Fruit fly (Drosophila melanogaster) whole organism, embryonic: ENCODE measurements around the gene CG33203.
A peak's percentile ranks its signal among the peaks of the same experiment; 100 is the strongest.

Experiments
- Antp ChIP-seq: fragments of 200-800 bp; sonication (Bioruptor generic); optimal IDR thresholded peaks from 3 replicates; lab custom pipeline; 2016; ENCODE audit warnings: missing biosample characterization, missing genetic modification characterization
- Atf3 ChIP-seq: fragments of 200-800 bp; sonication (Bioruptor generic); optimal IDR thresholded peaks from 3 replicates; lab custom pipeline; 2016; ENCODE audit warnings: missing biosample characterization, missing genetic modification characterization
- Atf6 ChIP-seq: fragments of 200-800 bp; sonication (Bioruptor generic); IDR thresholded peaks from 2 replicates; pipeline ENCODE4 v1.3.6; 2022; ENCODE audit warnings: missing biosample characterization, missing genetic modification characterization
- CG12744 ChIP-seq: fragments of 200-800 bp; sonication (Bioruptor generic); optimal IDR thresholded peaks from 2 replicates; lab custom pipeline; 2016; ENCODE audit warnings: missing biosample characterization, missing genetic modification characterization
- CG12769 ChIP-seq: fragments of 200-800 bp; sonication (Bioruptor generic); optimal IDR thresholded peaks from 2 replicates; lab custom pipeline; 2019; ENCODE audit warnings: missing biosample characterization, mild to moderate bottlenecking, missing genetic modification characterization, moderate library complexity
- CG13296 ChIP-seq: fragments of 200-800 bp; sonication (Bioruptor generic); optimal IDR thresholded peaks from 3 replicates; lab custom pipeline; 2018; ENCODE audit warnings: missing biosample characterization, mild to moderate bottlenecking, missing genetic modification characterization
- CG15601 ChIP-seq: fragments of 200-800 bp; sonication (Bioruptor generic); optimal IDR thresholded peaks from 3 replicates; lab custom pipeline; 2019; ENCODE audit warnings: missing biosample characterization, mild to moderate bottlenecking, missing genetic modification characterization, moderate library complexity
- CG1647 ChIP-seq: fragments of 200-800 bp; sonication (Bioruptor generic); optimal IDR thresholded peaks from 3 replicates; lab custom pipeline; 2016; ENCODE audit warnings: missing biosample characterization, missing genetic modification characterization
- CG2116 ChIP-seq: fragments of 200-800 bp; sonication (Bioruptor generic); optimal IDR thresholded peaks from 3 replicates; lab custom pipeline; 2018; ENCODE audit warnings: missing biosample characterization, mild to moderate bottlenecking, missing genetic modification characterization
- CG30020 ChIP-seq: fragments of 200-800 bp; optimal IDR thresholded peaks from 2 replicates; lab custom pipeline; 2019; ENCODE audit warnings: missing biosample characterization, mild to moderate bottlenecking, missing genetic modification characterization, moderate library complexity
- CG3163 ChIP-seq: fragments of 200-800 bp; sonication (Bioruptor generic); optimal IDR thresholded peaks from 3 replicates; lab custom pipeline; 2016; ENCODE audit warnings: missing biosample characterization, missing genetic modification characterization
- CG34224 ChIP-seq: fragments of 200-800 bp; sonication (Bioruptor generic); IDR thresholded peaks from 3 replicates; pipeline ENCODE4 v1.3.6; 2022; ENCODE audit warnings: missing biosample characterization, missing genetic modification characterization; ENCODE audit not compliant: partially characterized antibody
- CG4404 ChIP-seq: fragments of 200-800 bp; sonication (Bioruptor generic); IDR thresholded peaks from 2 replicates; pipeline ENCODE4 v1.3.6; 2022; ENCODE audit warnings: missing biosample characterization, missing genetic modification characterization
- CG7372 ChIP-seq: fragments of 200-800 bp; sonication (Bioruptor generic); IDR thresholded peaks from 2 replicates; pipeline ENCODE4 v1.3.6; 2022; ENCODE audit warnings: missing biosample characterization, missing genetic modification characterization
- CG8388 ChIP-seq: fragments of 200-800 bp; sonication (Bioruptor generic); optimal IDR thresholded peaks from 2 replicates; lab custom pipeline; 2019; ENCODE audit warnings: missing biosample characterization, mild to moderate bottlenecking, missing genetic modification characterization, moderate library complexity
- CG9215 ChIP-seq: fragments of 200-800 bp; sonication (Bioruptor generic); IDR thresholded peaks from 2 replicates; pipeline ENCODE4 v1.3.6; 2022; ENCODE audit warnings: missing biosample characterization, missing genetic modification characterization
- CG9609 ChIP-seq: fragments of 200-800 bp; sonication (Bioruptor generic); optimal IDR thresholded peaks from 3 replicates; lab custom pipeline; 2016; ENCODE audit warnings: missing biosample characterization, missing genetic modification characterization
- Chrac-16 ChIP-seq: fragments of 200-800 bp; sonication (Bioruptor generic); optimal IDR thresholded peaks from 3 replicates; lab custom pipeline; 2016; ENCODE audit warnings: missing biosample characterization, missing genetic modification characterization
- CkIIα-i1 ChIP-seq: fragments of 200-800 bp; sonication (Bioruptor generic); IDR thresholded peaks from 2 replicates; pipeline ENCODE4 v1.3.6; 2022; ENCODE audit warnings: missing biosample characterization, missing genetic modification characterization
- Dp ChIP-seq: fragments of 200-800 bp; sonication (Bioruptor generic); optimal IDR thresholded peaks from 2 replicates; lab custom pipeline; 2018; ENCODE audit warnings: missing biosample characterization, mild to moderate bottlenecking, missing genetic modification characterization, moderate library complexity
- Drgx ChIP-seq: fragments of 200-800 bp; sonication (Bioruptor generic); IDR thresholded peaks from 2 replicates; pipeline ENCODE4 v1.3.6; 2022; ENCODE audit warnings: missing biosample characterization, missing genetic modification characterization
- ERR ChIP-seq: fragments of 200-800 bp; sonication (Bioruptor generic); optimal IDR thresholded peaks from 2 replicates; lab custom pipeline; 2016; ENCODE audit warnings: missing biosample characterization, missing genetic modification characterization
- Fer3 ChIP-seq: fragments of 200-800 bp; sonication (Bioruptor generic); optimal IDR thresholded peaks from 2 replicates; lab custom pipeline; 2018; ENCODE audit warnings: missing biosample characterization, mild to moderate bottlenecking, missing genetic modification characterization, moderate library complexity
- Gug ChIP-seq: fragments of 200-800 bp; sonication (Bioruptor generic); IDR thresholded peaks from 4 replicates; pipeline ENCODE4 v1.3.6; 2022; ENCODE audit warnings: missing biosample characterization, missing genetic modification characterization
- HLH4C ChIP-seq: fragments of 200-800 bp; sonication (Bioruptor generic); IDR thresholded peaks from 3 replicates; pipeline ENCODE4 v1.3.6; 2022; ENCODE audit warnings: missing biosample characterization, missing genetic modification characterization; ENCODE audit not compliant: partially characterized antibody
- Lhr ChIP-seq: fragments of 200-800 bp; sonication (Bioruptor generic); optimal IDR thresholded peaks from 3 replicates; lab custom pipeline; 2017; ENCODE audit warnings: mild to moderate bottlenecking, missing biosample characterization, missing genetic modification reagents, missing genetic modification characterization
- Max ChIP-seq: fragments of 200-800 bp; sonication (Bioruptor generic); optimal IDR thresholded peaks from 2 replicates; lab custom pipeline; 2016; ENCODE audit warnings: missing biosample characterization, mild to moderate bottlenecking, missing genetic modification characterization
- NC2α ChIP-seq: fragments of 200-800 bp; sonication (Bioruptor generic); optimal IDR thresholded peaks from 2 replicates; lab custom pipeline; 2016; ENCODE audit warnings: missing biosample characterization, missing genetic modification characterization
- Nf-YA ChIP-seq: fragments of 200-800 bp; sonication (Bioruptor generic); IDR thresholded peaks from 2 replicates; pipeline ENCODE4 v1.3.6; 2022; ENCODE audit warnings: missing biosample characterization, missing genetic modification characterization
- Pdp1 ChIP-seq, 2 experiments: fragments of 200-800 bp; sonication (Bioruptor generic); optimal IDR thresholded peaks; 3 replicates each; lab custom pipeline; 2016; ENCODE audit warnings: missing biosample characterization in 2 of 2, missing genetic modification characterization in 2 of 2, mild to moderate bottlenecking in 1 of 2, moderate library complexity in 1 of 2
- Sox102F ChIP-seq: fragments of 200-800 bp; sonication (Bioruptor generic); optimal IDR thresholded peaks from 2 replicates; lab custom pipeline; 2018; ENCODE audit warnings: missing biosample characterization, mild to moderate bottlenecking, missing genetic modification characterization, moderate library complexity
- cas ChIP-seq: fragments of 200-800 bp; sonication (Bioruptor generic); IDR thresholded peaks from 2 replicates; pipeline ENCODE4 v1.3.6; 2022; ENCODE audit warnings: missing biosample characterization, missing genetic modification characterization
- cato ChIP-seq: fragments of 200-800 bp; sonication (Bioruptor generic); optimal IDR thresholded peaks from 2 replicates; lab custom pipeline; 2016; ENCODE audit warnings: missing biosample characterization, missing genetic modification characterization, borderline replicate concordance
- chif ChIP-seq, 2 experiments: fragments of 200-800 bp; sonication (Bioruptor generic); optimal IDR thresholded peaks; 3 replicates each; lab custom pipeline; 2016; ENCODE audit warnings: missing biosample characterization in 2 of 2, missing genetic modification characterization in 2 of 2
- jigr1 ChIP-seq: fragments of 200-800 bp; sonication (Bioruptor generic); IDR thresholded peaks from 3 replicates; pipeline ENCODE4 v1.3.6; 2022; ENCODE audit warnings: missing biosample characterization, missing genetic modification characterization
- jing ChIP-seq: fragments of 200-800 bp; sonication (Bioruptor generic); optimal IDR thresholded peaks from 2 replicates; lab custom pipeline; 2018; ENCODE audit warnings: missing biosample characterization, mild to moderate bottlenecking, missing genetic modification characterization
- lbe ChIP-seq: fragments of 200-800 bp; sonication (Bioruptor generic); optimal IDR thresholded peaks from 2 replicates; lab custom pipeline; 2016; ENCODE audit warnings: missing biosample characterization, mild to moderate bottlenecking, missing genetic modification characterization
- lilli ChIP-seq: fragments of 200-800 bp; sonication (Bioruptor generic); optimal IDR thresholded peaks from 3 replicates; lab custom pipeline; 2016; ENCODE audit warnings: missing biosample characterization, missing genetic modification characterization
- luna ChIP-seq: fragments of 200-800 bp; sonication (Bioruptor generic); optimal IDR thresholded peaks from 2 replicates; lab custom pipeline; 2016; ENCODE audit warnings: missing biosample characterization, missing genetic modification characterization
- maf-S ChIP-seq: fragments of 200-800 bp; sonication (Bioruptor generic); optimal IDR thresholded peaks from 2 replicates; lab custom pipeline; 2016; ENCODE audit warnings: missing biosample characterization, missing genetic modification characterization
- mam ChIP-seq: fragments of 200-800 bp; sonication (Bioruptor generic); optimal IDR thresholded peaks from 3 replicates; lab custom pipeline; 2016; ENCODE audit warnings: missing biosample characterization, missing genetic modification characterization
- nerfin-2 ChIP-seq: fragments of 200-800 bp; sonication (Bioruptor generic); IDR thresholded peaks from 2 replicates; pipeline ENCODE4 v1.3.6; 2022; ENCODE audit warnings: missing biosample characterization, missing genetic modification characterization; ENCODE audit not compliant: partially characterized antibody
- oc ChIP-seq: fragments of 200-800 bp; sonication (Bioruptor generic); optimal IDR thresholded peaks from 2 replicates; lab custom pipeline; 2018; ENCODE audit warnings: missing biosample characterization, mild to moderate bottlenecking, missing genetic modification characterization, moderate library complexity
- peb ChIP-seq: fragments of 200-800 bp; sonication (Bioruptor generic); IDR thresholded peaks from 2 replicates; pipeline ENCODE4 v1.3.6; 2022; ENCODE audit warnings: missing biosample characterization, missing genetic modification characterization
- pho ChIP-seq: fragments of 200-800 bp; sonication (Bioruptor generic); optimal IDR thresholded peaks from 2 replicates; lab custom pipeline; 2016; ENCODE audit warnings: missing biosample characterization, missing genetic modification characterization
- pum ChIP-seq: fragments of 200-800 bp; sonication (Bioruptor generic); optimal IDR thresholded peaks from 2 replicates; lab custom pipeline; 2016; ENCODE audit warnings: missing biosample characterization, missing genetic modification characterization
- sqz ChIP-seq: fragments of 200-800 bp; sonication (Bioruptor generic); optimal IDR thresholded peaks from 3 replicates; lab custom pipeline; 2018; ENCODE audit warnings: missing biosample characterization, mild to moderate bottlenecking, missing genetic modification characterization
- z ChIP-seq: fragments of 200-800 bp; sonication (Bioruptor generic); IDR thresholded peaks from 3 replicates; pipeline ENCODE4 v1.3.6; 2022; ENCODE audit warnings: missing biosample characterization, missing genetic modification characterization
- zen ChIP-seq: fragments of 200-800 bp; sonication (Bioruptor generic); optimal IDR thresholded peaks from 3 replicates; lab custom pipeline; 2018; ENCODE audit warnings: missing biosample characterization, mild to moderate bottlenecking, missing genetic modification characterization, moderate library complexity

The CG33203 gene

DNA sequence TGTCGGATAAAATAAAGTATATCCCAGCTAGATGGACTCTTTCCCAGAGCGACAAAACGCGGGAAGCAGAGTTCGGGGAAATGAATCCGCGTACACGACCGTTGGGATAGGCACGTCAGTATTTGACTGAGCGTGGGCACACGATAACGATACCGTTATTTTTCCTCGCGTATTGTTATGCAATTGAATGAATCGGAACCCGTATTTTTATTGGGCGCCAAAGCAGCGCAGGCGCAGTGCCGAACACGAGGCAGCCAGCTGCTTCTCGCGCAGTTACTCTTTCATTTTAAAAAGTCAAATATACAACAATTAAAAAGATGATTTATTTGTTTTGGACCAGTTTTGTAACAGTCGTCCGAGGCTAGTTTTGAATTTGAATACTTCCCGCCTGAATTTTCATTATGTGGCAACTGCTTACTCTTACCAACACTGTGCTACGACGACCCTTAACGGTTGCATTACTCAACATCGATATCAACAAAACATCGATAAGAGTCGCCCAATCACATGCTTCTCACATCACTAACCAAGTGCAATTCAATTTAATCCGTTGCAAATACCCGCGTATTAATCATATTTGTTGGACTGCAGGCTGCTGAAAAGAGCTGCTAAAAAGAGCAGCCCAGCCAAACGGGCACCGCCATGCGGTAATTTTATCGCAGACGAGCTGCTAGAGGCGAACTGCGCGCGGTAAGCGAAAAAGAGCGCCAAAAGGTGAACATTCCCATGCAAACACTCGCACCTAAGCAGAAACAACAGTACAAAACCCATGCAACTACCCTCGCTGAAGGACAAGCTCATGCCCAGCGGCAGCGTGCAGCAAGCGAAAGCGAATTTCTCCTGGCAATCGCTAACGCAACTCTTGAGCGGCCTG lies at the start of gene CG33203, which contains the start of gene Doa (continued):
- TF ChIP-seq oc (tag; lab: Kevin White, UChicago) (peak; percentile 32), cato (GFP tag; lab: Kevin White, UChicago) (no peak), cas (GFP tag; lab: Robert Waterston, UW) (peak; percentile 48; the same call in 1 of the 2 replicates), CG9215 (GFP tag; lab: Robert Waterston, UW) (peak; percentile 27; the same call in 1 of the 2 replicates), z (GFP tag; lab: Robert Waterston, UW) (no peak), Drgx (GFP tag; lab: Robert Waterston, UW) (no peak), Pdp1 (GFP tag; optimal IDR thresholded peaks at IDR 0.05; lab: Kevin White, UChicago) (peak; percentile 44 to 98), ERR (GFP tag; lab: Kevin White, UChicago) (no peak), sqz (GFP tag; lab: Kevin White, UChicago) (no peak), Max (GFP tag; lab: Kevin White, UChicago) (no peak), Lhr (peak; percentile 80), mam (GFP tag; lab: Kevin White, UChicago) (peak; percentile 76), luna (GFP tag; lab: Kevin White, UChicago) (no peak), Chrac-16 (GFP tag; lab: Kevin White, UChicago) (peak; percentile 11), Sox102F (GFP tag; lab: Kevin White, UChicago) (no peak), lilli (GFP tag; lab: Kevin White, UChicago) (peak; percentile 67), pum (GFP tag; lab: Kevin White, UChicago) (peak; percentile 68), peb (no peak), CG30020 (tag; lab: Kevin White, UChicago) (peak; percentile 5), Atf6 (GFP tag; lab: Robert Waterston, UW) (0 out of 2 replicates have a peak, but pooled peaks have one; percentile 26), CG13296 (GFP tag; lab: Kevin White, UChicago) (no peak), HLH4C (GFP tag; lab: Robert Waterston, UW) (peak; percentile 81), pho (GFP tag; lab: Kevin White, UChicago) (peak; percentile 26), CG1647 (no peak), CG7372 (no peak), maf-S (GFP tag; lab: Kevin White, UChicago) (peak; percentile 10), nerfin-2 (GFP tag; lab: Robert Waterston, UW) (peak; percentile 77), CG34224 (GFP tag; lab: Robert Waterston, UW) (peak; percentile 82), CG2116 (peak; percentile 100), jing (GFP tag; lab: Kevin White, UChicago) (no peak), CG12769 (tag; lab: Kevin White, UChicago) (peak; percentile 34), Gug (GFP tag; lab: Robert Waterston, UW) (no peak; the same call in 3 of the 4 replicates), CG3163 (GFP tag; lab: Kevin White, UChicago) (peak; percentile 26), Atf3 (GFP tag; lab: Kevin White, UChicago) (peak; percentile 1), CG9609 (GFP tag; lab: Kevin White, UChicago) (peak; percentile 56), Antp (GFP tag; lab: Kevin White, UChicago) (peak; percentile 78), CG4404 (GFP tag; lab: Robert Waterston, UW) (no peak; the same call in 1 of the 2 replicates), Fer3 (tag; lab: Kevin White, UChicago) (peak; percentile 1), zen (tag; lab: Kevin White, UChicago) (peak; percentile 63), Nf-YA (GFP tag; lab: Robert Waterston, UW) (no peak), Dp (GFP tag; lab: Kevin White, UChicago) (peak; percentile 98), CG8388 (GFP tag; lab: Kevin White, UChicago) (peak; percentile 6), NC2α (GFP tag; lab: Kevin White, UChicago) (no peak), CG15601 (tag; lab: Kevin White, UChicago) (peak; percentile 46), chif (GFP tag; optimal IDR thresholded peaks at IDR 0.05; lab: Kevin White, UChicago) (peak in 1 of 2 experiments; percentile 53), CkIIα-i1 (GFP tag; lab: Robert Waterston, UW) (no peak), lbe (GFP tag; lab: Kevin White, UChicago) (peak; percentile 29), CG12744 (GFP tag; lab: Kevin White, UChicago) (no peak), jigr1 (GFP tag; lab: Robert Waterston, UW) (no peak)
